Worm (Caenorhabditis elegans) whole organism, L4 larva: ENCODE results near the gene chk-1.

ENCODE experiments used
- R02D3.7 ChIP-seq: fragments of 150-350 bp; sonication (generic microtip); optimal IDR thresholded peaks from 3 replicates; lab custom pipeline; 2014; ENCODE audit warnings: missing biosample characterization, missing genetic modification characterization
- ceh-20 ChIP-seq: fragments of 200-800 bp; sonication (Bioruptor generic); IDR thresholded peaks from 2 replicates; pipeline ENCODE4 v1.3.6; 2022; ENCODE audit warnings: missing genetic modification reagents, missing genetic modification characterization, missing compliant biosample characterization
- lin-13 ChIP-seq: fragments of 150-350 bp; optimal IDR thresholded peaks from 2 replicates; lab custom pipeline; 2014; ENCODE audit warnings: missing biosample characterization, missing genetic modification reagents, missing genetic modification characterization
- lir-3 ChIP-seq: sonication (generic microtip); optimal IDR thresholded peaks from 2 replicates; lab custom pipeline; 2016; ENCODE audit warnings: mild to moderate bottlenecking, missing genetic modification characterization, missing compliant biosample characterization
- pha-4 ChIP-seq, 2 experiments: fragments of 150-350 bp in 1 of 2; fragments of 200-800 bp in 1 of 2; sonication (Bioruptor generic) in 1 of 2; IDR thresholded peaks in 1 of 2; optimal IDR thresholded peaks in 1 of 2; 2 replicates each; pipeline versions ENCODE4 v1.3.6 to Lab custom; 2014 to 2022; ENCODE audit warnings: missing genetic modification characterization in 2 of 2, missing genetic modification reagents in 2 of 2, missing biosample characterization in 1 of 2, missing compliant biosample characterization in 1 of 2
- tag-97 ChIP-seq: fragments of 200-800 bp; sonication (Bioruptor generic); IDR thresholded peaks from 2 replicates; pipeline ENCODE4 v1.3.6; 2022; ENCODE audit warnings: missing genetic modification characterization, missing compliant biosample characterization
- unc-130 ChIP-seq: sonication (generic microtip); optimal IDR thresholded peaks from 2 replicates; lab custom pipeline; 2016; ENCODE audit warnings: missing genetic modification reagents, missing genetic modification characterization, missing compliant biosample characterization

ce11 chrV:3724772-3725171 lies 34.5 kb downstream of the chk-1 start, which contains the start of gene str-30:
- TF ChIP-seq lin-13 (GFP tag; lab: Kevin White, UChicago) (no peak), tag-97 (GFP tag; lab: Robert Waterston, UW) (no peak), R02D3.7 (no peak), pha-4 (GFP tag; IDR thresholded peaks at IDR 0.05; lab: Robert Waterston, UW) (no peak), pha-4 (tag; optimal IDR thresholded peaks at IDR 0.05; lab: Kevin White, UChicago) (no peak), lir-3 (tag; lab: Kevin White, UChicago) (no peak), ceh-20 (no peak), unc-130 (GFP tag; lab: Kevin White, UChicago) (no peak)
